Worm (Caenorhabditis elegans) whole organism, late embryonic: ENCODE data around the gene ubq-2.
A peak's percentile ranks its signal among the peaks of the same experiment; 100 is the strongest.

Source experiments
- C08G9.2 ChIP-seq: sonication (generic microtip); optimal IDR thresholded peaks from 2 replicates; lab custom pipeline; 2016; ENCODE audit warnings: mild to moderate bottlenecking, missing genetic modification characterization, moderate library complexity, missing compliant biosample characterization
- K09A11.1 ChIP-seq: sonication (generic microtip); optimal IDR thresholded peaks from 2 replicates; lab custom pipeline; 2017; ENCODE audit warnings: antibody characterized with exemption, mild to moderate bottlenecking, missing genetic modification characterization, missing compliant biosample characterization; ENCODE audit not compliant: insufficient read depth
- ahr-1 ChIP-seq: sonication (generic microtip); optimal IDR thresholded peaks from 2 replicates; lab custom pipeline; 2016; ENCODE audit warnings: missing genetic modification characterization, missing compliant biosample characterization
- ceh-14 ChIP-seq: sonication (generic microtip); optimal IDR thresholded peaks from 2 replicates; lab custom pipeline; 2016; ENCODE audit warnings: missing genotype, missing genetic modification characterization, missing compliant biosample characterization
- ceh-19 ChIP-seq: fragments of 200-800 bp; sonication (Bioruptor generic); optimal IDR thresholded peaks from 2 replicates; lab custom pipeline; 2018; ENCODE audit warnings: mild to moderate bottlenecking, missing genetic modification characterization, missing compliant biosample characterization
- ceh-30 ChIP-seq: fragments of 150-350 bp; optimal IDR thresholded peaks from 2 replicates; lab custom pipeline; 2014; ENCODE audit warnings: missing biosample characterization, missing genetic modification characterization
- ceh-45 ChIP-seq: fragments of 200-800 bp; sonication (Bioruptor generic); IDR thresholded peaks from 2 replicates; pipeline ENCODE4 v1.3.6; 2022; ENCODE audit warnings: missing genetic modification reagents, missing genetic modification characterization, missing compliant biosample characterization
- ceh-48 ChIP-seq: sonication (generic microtip); optimal IDR thresholded peaks from 2 replicates; lab custom pipeline; 2016; ENCODE audit warnings: missing genetic modification characterization, inconsistent platforms, missing compliant biosample characterization
- che-1 ChIP-seq: sonication (generic microtip); optimal IDR thresholded peaks from 2 replicates; lab custom pipeline; 2016; ENCODE audit warnings: mild to moderate bottlenecking, missing genetic modification characterization, missing compliant biosample characterization
- dve-1 ChIP-seq: sonication (generic microtip); optimal IDR thresholded peaks from 2 replicates; lab custom pipeline; 2017; ENCODE audit warnings: antibody characterized with exemption, mild to moderate bottlenecking, missing genetic modification characterization, missing compliant biosample characterization
- elt-2 ChIP-seq: sonication (generic microtip); optimal IDR thresholded peaks from 2 replicates; lab custom pipeline; 2016; ENCODE audit warnings: missing genetic modification reagents, missing genetic modification characterization, missing compliant biosample characterization
- ets-4 ChIP-seq: sonication (generic microtip); optimal IDR thresholded peaks from 2 replicates; lab custom pipeline; 2016; ENCODE audit warnings: missing genetic modification characterization, missing compliant biosample characterization
- fax-1 ChIP-seq: sonication (generic microtip); optimal IDR thresholded peaks from 2 replicates; lab custom pipeline; 2016; ENCODE audit warnings: missing genotype, missing genetic modification characterization, missing compliant biosample characterization
- fkh-10 ChIP-seq: fragments of 150-350 bp; optimal IDR thresholded peaks from 2 replicates; lab custom pipeline; 2014; ENCODE audit warnings: missing biosample characterization, missing genetic modification reagents, missing genetic modification characterization
- fkh-6 ChIP-seq: sonication (generic microtip); optimal IDR thresholded peaks from 2 replicates; lab custom pipeline; 2016; ENCODE audit warnings: missing genetic modification characterization, missing compliant biosample characterization
- hlh-6 ChIP-seq: sonication (generic microtip); optimal IDR thresholded peaks from 2 replicates; lab custom pipeline; 2016; ENCODE audit warnings: missing genotype, missing genetic modification characterization, missing compliant biosample characterization
- lin-11 ChIP-seq: fragments of 200-800 bp; sonication (Bioruptor generic); optimal IDR thresholded peaks from 2 replicates; lab custom pipeline; 2018; ENCODE audit warnings: mild to moderate bottlenecking, missing genetic modification characterization, missing compliant biosample characterization
- mec-3 ChIP-seq: sonication (generic microtip); optimal IDR thresholded peaks from 2 replicates; lab custom pipeline; 2016; ENCODE audit warnings: borderline replicate concordance, missing genetic modification characterization, missing compliant biosample characterization
- nfya-1 ChIP-seq: sonication (generic microtip); optimal IDR thresholded peaks from 2 replicates; lab custom pipeline; 2017; ENCODE audit warnings: missing genetic modification characterization, mild to moderate bottlenecking, missing compliant biosample characterization, antibody characterized with exemption, moderate library complexity
- nhr-11 ChIP-seq: fragments of 150-350 bp; optimal IDR thresholded peaks from 2 replicates; lab custom pipeline; 2014; ENCODE audit warnings: missing biosample characterization, missing genetic modification characterization
- nhr-232 ChIP-seq: sonication (generic microtip); optimal IDR thresholded peaks from 2 replicates; lab custom pipeline; 2016; ENCODE audit warnings: missing genetic modification characterization, missing compliant biosample characterization
- pag-3 ChIP-seq: sonication (generic microtip); optimal IDR thresholded peaks from 2 replicates; lab custom pipeline; 2016; ENCODE audit warnings: missing compliant biosample characterization, missing genetic modification characterization, borderline replicate concordance
- pha-2 ChIP-seq: sonication (generic microtip); optimal IDR thresholded peaks from 2 replicates; lab custom pipeline; 2017; ENCODE audit warnings: mild to moderate bottlenecking, missing genetic modification characterization, missing compliant biosample characterization
- pha-4 ChIP-seq: fragments of 150-350 bp; optimal IDR thresholded peaks from 2 replicates; lab custom pipeline; 2018; ENCODE audit warnings: missing biosample characterization, missing genetic modification reagents, missing genetic modification characterization
- pros-1 ChIP-seq: fragments of 150-350 bp; optimal IDR thresholded peaks from 2 replicates; lab custom pipeline; 2014; ENCODE audit warnings: missing biosample characterization, missing genetic modification reagents, missing genetic modification characterization
- rnt-1 ChIP-seq: sonication (generic microtip); optimal IDR thresholded peaks from 2 replicates; lab custom pipeline; 2016; ENCODE audit warnings: missing genetic modification characterization, missing compliant biosample characterization
- sdc-2 ChIP-seq: sonication (generic microtip); optimal IDR thresholded peaks from 2 replicates; lab custom pipeline; 2016; ENCODE audit warnings: missing genotype, missing genetic modification characterization, missing compliant biosample characterization
- sox-2 ChIP-seq: fragments of 200-800 bp; sonication (Bioruptor generic); IDR thresholded peaks from 2 replicates; pipeline ENCODE4 v1.3.6; 2022; ENCODE audit warnings: missing genetic modification reagents, missing genetic modification characterization, missing compliant biosample characterization
- sox-4 ChIP-seq: sonication (generic microtip); optimal IDR thresholded peaks from 2 replicates; lab custom pipeline; 2017; ENCODE audit warnings: mild to moderate bottlenecking, missing genetic modification characterization, inconsistent platforms, missing compliant biosample characterization
- unc-55 ChIP-seq: sonication (generic microtip); optimal IDR thresholded peaks from 2 replicates; lab custom pipeline; 2017; ENCODE audit warnings: missing biosample characterization, missing genetic modification reagents, missing genetic modification characterization
- unc-86 ChIP-seq: sonication (generic microtip); optimal IDR thresholded peaks from 2 replicates; lab custom pipeline; 2016; ENCODE audit warnings: missing genetic modification characterization, missing compliant biosample characterization
- ztf-16 ChIP-seq: sonication (generic microtip); optimal IDR thresholded peaks from 2 replicates; lab custom pipeline; 2017; ENCODE audit warnings: missing genetic modification characterization, missing compliant biosample characterization

Gene ubq-2

ce11 chrIII:13024281-13024680, 46.0 kb upstream of the ubq-2 start, which contains the start of gene cyp-13A12:
Gene cyp-13A12 (plus strand): TSS chrIII:13024547.
- TF ChIP-seq lin-11 (tag; lab: Kevin White, UChicago) (no peak), sdc-2 (no peak), dve-1 (no peak), ceh-45 (GFP tag; lab: Robert Waterston, UW) (no peak), fkh-10 (GFP tag; lab: Kevin White, UChicago) (no peak), rnt-1 (tag; lab: Kevin White, UChicago) (no peak), K09A11.1 (tag; lab: Kevin White, UChicago) (no peak), sox-4 (tag; lab: Kevin White, UChicago) (no peak), mec-3 (tag; lab: Kevin White, UChicago) (no peak), nhr-232 (tag; lab: Kevin White, UChicago) (no peak)

ce11 chrIII:13020741-13021140, 42.4 kb upstream of the ubq-2 start, which contains the start of gene cyp-13A11:
Gene cyp-13A11 (plus strand): TSS chrIII:13021006.
- TF ChIP-seq C08G9.2: no peak
- TF ChIP-seq unc-86 (tag; lab: Kevin White, UChicago): no peak
- TF ChIP-seq ceh-14 (tag; lab: Kevin White, UChicago): no peak
- TF ChIP-seq, all 69 proteins: peak for 0

- TF ChIP-seq mec-3 (tag; lab: Kevin White, UChicago) (no peak), unc-86 (tag; lab: Kevin White, UChicago) (no peak), fax-1 (no peak), ceh-30 (tag; lab: Kevin White, UChicago) (no peak), ahr-1 (tag; lab: Kevin White, UChicago) (no peak), pag-3 (tag; lab: Kevin White, UChicago) (no peak), elt-2 (tag; lab: Kevin White, UChicago) (no peak), nhr-11 (tag; lab: Kevin White, UChicago) (no peak), sdc-2 (peak; percentile 36), ztf-16 (tag; lab: Kevin White, UChicago) (no peak), ets-4 (tag; lab: Kevin White, UChicago) (no peak), nfya-1 (tag; lab: Kevin White, UChicago) (no peak), pros-1 (tag; lab: Kevin White, UChicago) (no peak), pha-4 (tag; lab: Kevin White, UChicago) (no peak), unc-55 (GFP tag; lab: Kevin White, UChicago) (no peak), hlh-6 (tag; lab: Kevin White, UChicago) (peak; percentile 8), ceh-19 (GFP tag; lab: Kevin White, UChicago) (no peak)
Measured at ce11 chrIII:13019547-13020098, 41.3 kb upstream of the ubq-2 start.

ce11 chrIII:13018619-13019018, 40.3 kb upstream of the ubq-2 start, which contains the start of gene col-98:
Gene col-98 (plus strand): TSS chrIII:13019008.
- TF ChIP-seq mec-3 (tag; lab: Kevin White, UChicago) (no peak), ceh-45 (GFP tag; lab: Robert Waterston, UW) (no peak), fkh-6 (tag; lab: Kevin White, UChicago) (no peak), sox-2 (GFP tag; lab: Robert Waterston, UW) (no peak), ets-4 (tag; lab: Kevin White, UChicago) (no peak), pha-2 (tag; lab: Kevin White, UChicago) (no peak), ceh-48 (tag; lab: Kevin White, UChicago) (no peak), che-1 (tag; lab: Kevin White, UChicago) (no peak), ahr-1 (tag; lab: Kevin White, UChicago) (no peak), pros-1 (tag; lab: Kevin White, UChicago) (no peak)
